Worm (Caenorhabditis elegans): ENCODE measurements around the gene pqn-27.

ce11 chrII:13414554-13415057 is 45.8 kb downstream of the pqn-27 start, which contains the start of gene Y48E1C.1:
- TF ChIP-seq dao-5 (tag; optimal IDR thresholded peaks at IDR 0.05) (no peak), him-1 (tag; optimal IDR thresholded peaks at IDR 0.05) (no peak)
